Worm (Caenorhabditis elegans) whole organism, L4 larva: Measurements from ENCODE around the gene nasp-1.

ENCODE experiments used
- F44E2.7 ChIP-seq: fragments of 200-800 bp; sonication (Bioruptor generic); IDR thresholded peaks from 2 replicates; pipeline ENCODE4 v2.1.2; 2022; ENCODE audit warnings: missing genetic modification characterization, missing compliant biosample characterization
- F49E8.2 ChIP-seq: sonication (generic microtip); optimal IDR thresholded peaks from 2 replicates; lab custom pipeline; 2016; ENCODE audit warnings: missing compliant biosample characterization, mild to moderate bottlenecking, missing genetic modification characterization, borderline replicate concordance
- Y75B8A.6 ChIP-seq: fragments of 200-800 bp; sonication (Bioruptor generic); IDR thresholded peaks from 2 replicates; pipeline ENCODE4 v1.3.6; 2022; ENCODE audit warnings: missing genetic modification reagents, missing genetic modification characterization, missing compliant biosample characterization
- ZK337.2 ChIP-seq: fragments of 200-800 bp; sonication (Bioruptor generic); IDR thresholded peaks from 2 replicates; pipeline ENCODE4 v1.3.6; 2022; ENCODE audit warnings: missing genetic modification reagents, missing genetic modification characterization, missing compliant biosample characterization
- aha-1 ChIP-seq: fragments of 150-350 bp; peaks from one replicate; lab custom pipeline; 2014; ENCODE audit warnings: missing biosample characterization, missing genetic modification characterization
- aly-2 ChIP-seq: sonication (generic microtip); optimal IDR thresholded peaks from 2 replicates; lab custom pipeline; 2018; ENCODE audit warnings: missing biosample characterization, missing genetic modification characterization
- ceh-20 ChIP-seq: fragments of 200-800 bp; sonication (Bioruptor generic); IDR thresholded peaks from 2 replicates; pipeline ENCODE4 v1.3.6; 2022; ENCODE audit warnings: missing genetic modification reagents, missing genetic modification characterization, missing compliant biosample characterization
- ceh-62 ChIP-seq: sonication (generic microtip); optimal IDR thresholded peaks from 2 replicates; lab custom pipeline; 2017; ENCODE audit warnings: missing biosample characterization, missing genetic modification characterization
- daf-12 ChIP-seq: fragments of 150-350 bp; optimal IDR thresholded peaks from 2 replicates; lab custom pipeline; 2014; ENCODE audit warnings: missing biosample characterization, missing genetic modification reagents, missing genetic modification characterization
- daf-16 ChIP-seq, 3 experiments: sonication (generic microtip); optimal IDR thresholded peaks; 2 replicates each; lab custom pipeline; 2016 to 2017; ENCODE audit warnings: missing genetic modification characterization in 3 of 3, missing genetic modification reagents in 3 of 3, mild to moderate bottlenecking in 2 of 3, missing compliant biosample characterization in 2 of 3, missing biosample characterization in 1 of 3, moderate library complexity in 1 of 3
- daf-19 ChIP-seq: fragments of 200-800 bp; sonication (Bioruptor generic); conservative IDR thresholded peaks from 2 replicates; pipeline ENCODE4 v1.3.6; 2022; ENCODE audit warnings: missing genetic modification characterization, missing compliant biosample characterization
- dpl-1 ChIP-seq: fragments of 150-350 bp; optimal IDR thresholded peaks from 2 replicates; lab custom pipeline; 2014; ENCODE audit warnings: missing biosample characterization, missing genetic modification reagents, missing genetic modification characterization
- dve-1 ChIP-seq: sonication (generic microtip); optimal IDR thresholded peaks from 2 replicates; lab custom pipeline; 2017; ENCODE audit warnings: antibody characterized with exemption, mild to moderate bottlenecking, missing genetic modification characterization, missing compliant biosample characterization; ENCODE audit not compliant: insufficient read depth
- egl-27 ChIP-seq: sonication (generic microtip); optimal IDR thresholded peaks from 3 replicates; lab custom pipeline; 2017; ENCODE audit warnings: missing biosample characterization, missing genetic modification reagents, missing genetic modification characterization
- egl-43 ChIP-seq: fragments of 200-800 bp; sonication (Bioruptor generic); IDR thresholded peaks from 2 replicates; pipeline ENCODE4 v1.3.6; 2022; ENCODE audit warnings: missing genetic modification reagents, missing genetic modification characterization, missing compliant biosample characterization
- gei-8 ChIP-seq: fragments of 200-800 bp; sonication (Bioruptor generic); optimal IDR thresholded peaks from 2 replicates; lab custom pipeline; 2018; ENCODE audit warnings: mild to moderate bottlenecking, missing genetic modification characterization, missing compliant biosample characterization
- hlh-11 ChIP-seq: fragments of 200-800 bp; sonication (Bioruptor generic); optimal IDR thresholded peaks from 2 replicates; lab custom pipeline; 2018; ENCODE audit warnings: mild to moderate bottlenecking, missing genetic modification characterization, missing compliant biosample characterization
- hlh-30 ChIP-seq: sonication (generic microtip); optimal IDR thresholded peaks from 2 replicates; lab custom pipeline; 2017; ENCODE audit warnings: antibody characterized with exemption, mild to moderate bottlenecking, missing genetic modification characterization, missing compliant biosample characterization; ENCODE audit not compliant: insufficient read depth
- hmg-1.1 ChIP-seq: fragments of 200-800 bp; sonication (Bioruptor generic); IDR thresholded peaks from 2 replicates; pipeline ENCODE4 v1.3.6; 2022; ENCODE audit warnings: missing genetic modification reagents, missing genetic modification characterization, missing compliant biosample characterization
- lim-7 ChIP-seq: fragments of 200-800 bp; sonication (Bioruptor generic); IDR thresholded peaks from 2 replicates; pipeline ENCODE4 v1.3.6; 2022; ENCODE audit warnings: missing genetic modification characterization, missing compliant biosample characterization
- lin-13 ChIP-seq: fragments of 150-350 bp; optimal IDR thresholded peaks from 2 replicates; lab custom pipeline; 2014; ENCODE audit warnings: missing biosample characterization, missing genetic modification reagents, missing genetic modification characterization
- lin-15B ChIP-seq: fragments of 150-350 bp; sonication (generic microtip); optimal IDR thresholded peaks from 3 replicates; lab custom pipeline; 2014; ENCODE audit warnings: missing biosample characterization, missing genetic modification characterization
- lin-29 ChIP-seq: fragments of 200-800 bp; sonication (Bioruptor generic); IDR thresholded peaks from 2 replicates; pipeline ENCODE4 v1.3.6; 2022; ENCODE audit warnings: missing genetic modification reagents, missing genetic modification characterization, missing compliant biosample characterization
- lin-39 ChIP-seq: fragments of 150-350 bp; optimal IDR thresholded peaks from 2 replicates; lab custom pipeline; 2014; ENCODE audit warnings: missing biosample characterization, missing genetic modification reagents, missing genetic modification characterization
- madf-5 ChIP-seq, 2 experiments: fragments of 200-800 bp; sonication (Bioruptor generic); IDR thresholded peaks; 2 replicates each; pipeline ENCODE4 v1.3.6; 2022; ENCODE audit warnings: missing compliant biosample characterization in 2 of 2, missing genetic modification characterization in 2 of 2
- mep-1 ChIP-seq: fragments of 150-350 bp; sonication (generic microtip); optimal IDR thresholded peaks from 3 replicates; lab custom pipeline; 2014; ENCODE audit warnings: missing biosample characterization, missing genetic modification characterization
- mes-2 ChIP-seq: sonication (generic microtip); optimal IDR thresholded peaks from 2 replicates; lab custom pipeline; 2016; ENCODE audit warnings: missing genotype, mild to moderate bottlenecking, missing genetic modification characterization, missing compliant biosample characterization; ENCODE audit not compliant: poor library complexity, severe bottlenecking
- mxl-2 ChIP-seq: fragments of 200-800 bp; sonication (Bioruptor generic); conservative IDR thresholded peaks from 2 replicates; pipeline ENCODE4 v1.3.6; 2022; ENCODE audit warnings: missing genetic modification reagents, missing genetic modification characterization, missing compliant biosample characterization
- nhr-10 ChIP-seq: fragments of 150-350 bp; optimal IDR thresholded peaks from 2 replicates; lab custom pipeline; 2014; ENCODE audit warnings: missing biosample characterization, missing genetic modification characterization
- nhr-11 ChIP-seq: fragments of 150-350 bp; optimal IDR thresholded peaks from 2 replicates; lab custom pipeline; 2014; ENCODE audit warnings: missing biosample characterization, missing genetic modification characterization
- nhr-111 ChIP-seq: fragments of 200-800 bp; sonication (Bioruptor generic); optimal IDR thresholded peaks from 2 replicates; lab custom pipeline; 2018; ENCODE audit warnings: mild to moderate bottlenecking, missing genetic modification characterization, missing compliant biosample characterization
- nhr-237 ChIP-seq: sonication (generic microtip); optimal IDR thresholded peaks from 2 replicates; lab custom pipeline; 2017; ENCODE audit warnings: missing biosample characterization, missing genetic modification characterization
- nhr-41 ChIP-seq: fragments of 200-800 bp; sonication (Bioruptor generic); IDR thresholded peaks from 2 replicates; pipeline ENCODE4 v1.3.6; 2022; ENCODE audit warnings: missing genetic modification reagents, missing genetic modification characterization, missing compliant biosample characterization
- nhr-48 ChIP-seq: sonication (generic microtip); optimal IDR thresholded peaks from 2 replicates; lab custom pipeline; 2016; ENCODE audit warnings: mild to moderate bottlenecking, missing genetic modification characterization, missing compliant biosample characterization
- nhr-6 ChIP-seq: fragments of 150-350 bp; optimal IDR thresholded peaks from 2 replicates; lab custom pipeline; 2014; ENCODE audit warnings: missing biosample characterization, missing genetic modification characterization
- nhr-76 ChIP-seq: fragments of 150-350 bp; optimal IDR thresholded peaks from 2 replicates; lab custom pipeline; 2014; ENCODE audit warnings: missing biosample characterization, missing genetic modification characterization
- pha-4 ChIP-seq, 2 experiments: fragments of 150-350 bp in 1 of 2; fragments of 200-800 bp in 1 of 2; sonication (Bioruptor generic) in 1 of 2; IDR thresholded peaks in 1 of 2; optimal IDR thresholded peaks in 1 of 2; 2 replicates each; pipeline versions ENCODE4 v1.3.6 to Lab custom; 2014 to 2022; ENCODE audit warnings: missing genetic modification characterization in 2 of 2, missing genetic modification reagents in 2 of 2, missing biosample characterization in 1 of 2, missing compliant biosample characterization in 1 of 2
- php-3 ChIP-seq: fragments of 200-800 bp; sonication (Bioruptor generic); IDR thresholded peaks from 2 replicates; pipeline ENCODE4 v1.3.6; 2022; ENCODE audit warnings: missing genetic modification reagents, missing genetic modification characterization, missing compliant biosample characterization
- saeg-2 ChIP-seq: fragments of 200-800 bp; sonication (Bioruptor generic); IDR thresholded peaks from 2 replicates; pipeline ENCODE4 v1.3.6; 2022; ENCODE audit warnings: missing genetic modification reagents, missing genetic modification characterization, missing compliant biosample characterization
- sdz-12 ChIP-seq: fragments of 200-800 bp; sonication (Bioruptor generic); optimal IDR thresholded peaks from 2 replicates; lab custom pipeline; 2018; ENCODE audit warnings: mild to moderate bottlenecking, missing genetic modification characterization, missing compliant biosample characterization
- set-16 ChIP-seq: fragments of 200-800 bp; sonication (Bioruptor generic); IDR thresholded peaks from 2 replicates; pipeline ENCODE4 v1.3.6; 2022; ENCODE audit warnings: missing genetic modification reagents, missing genetic modification characterization, missing compliant biosample characterization
- skn-1 ChIP-seq: fragments of 150-350 bp; optimal IDR thresholded peaks from 2 replicates; lab custom pipeline; 2014; ENCODE audit warnings: missing biosample characterization, missing genetic modification characterization
- snpc-1.2 ChIP-seq: fragments of 200-800 bp; sonication (Bioruptor generic); IDR thresholded peaks from 2 replicates; pipeline ENCODE4 v1.3.6; 2022; ENCODE audit warnings: missing genetic modification reagents, missing genetic modification characterization, missing compliant biosample characterization
- snpc-4 ChIP-seq: fragments of 150-350 bp; optimal IDR thresholded peaks from 2 replicates; lab custom pipeline; 2014; ENCODE audit warnings: missing biosample characterization, missing genetic modification characterization
- spr-1 ChIP-seq: sonication (generic microtip); optimal IDR thresholded peaks from 2 replicates; lab custom pipeline; 2016; ENCODE audit warnings: mild to moderate bottlenecking, missing genetic modification characterization, missing compliant biosample characterization
- tag-97 ChIP-seq: fragments of 200-800 bp; sonication (Bioruptor generic); IDR thresholded peaks from 2 replicates; pipeline ENCODE4 v1.3.6; 2022; ENCODE audit warnings: missing genetic modification characterization, missing compliant biosample characterization
- unc-130 ChIP-seq: sonication (generic microtip); optimal IDR thresholded peaks from 2 replicates; lab custom pipeline; 2016; ENCODE audit warnings: missing genetic modification reagents, missing genetic modification characterization, missing compliant biosample characterization
- unc-39 ChIP-seq: sonication (generic microtip); optimal IDR thresholded peaks from 2 replicates; lab custom pipeline; 2017; ENCODE audit warnings: missing biosample characterization, missing genetic modification characterization
- zag-1 ChIP-seq: fragments of 150-350 bp; optimal IDR thresholded peaks from 2 replicates; lab custom pipeline; 2014; ENCODE audit warnings: missing biosample characterization, missing genetic modification characterization
- zfp-2 ChIP-seq: sonication (generic microtip); optimal IDR thresholded peaks from 2 replicates; lab custom pipeline; 2016; ENCODE audit warnings: mild to moderate bottlenecking, missing genetic modification characterization, missing compliant biosample characterization
- zfp-3 ChIP-seq: fragments of 200-800 bp; sonication (Bioruptor generic); conservative IDR thresholded peaks from 2 replicates; pipeline ENCODE4 v1.3.6; 2022; ENCODE audit warnings: missing genetic modification reagents, missing genetic modification characterization, missing compliant biosample characterization

Gene nasp-1

ce11 chrII:11103052-11103451 is 3.4 kb upstream of the nasp-1 start (continued):
- TF ChIP-seq lin-39 (tag; lab: Kevin White, UChicago), result no peak
- TF ChIP-seq mep-1 (tag; lab: Kevin White, UChicago), result peak; percentile 59
- TF ChIP-seq sdz-12, result no peak
- no peak for TF ChIP-seq nhr-111 (GFP tag; lab: Kevin White, UChicago)
- no peak for TF ChIP-seq ceh-62 (tag; lab: Kevin White, UChicago)
- TF ChIP-seq pha-4 (GFP tag; IDR thresholded peaks at IDR 0.05; lab: Robert Waterston, UW), result no peak
- TF ChIP-seq pha-4 (tag; optimal IDR thresholded peaks at IDR 0.05; lab: Kevin White, UChicago), result peak; percentile 66
- no peak for TF ChIP-seq madf-5 (GFP tag; IDR thresholded peaks at IDR 0.05; lab: Robert Waterston, UW)
- TF ChIP-seq gei-8 (GFP tag; lab: Kevin White, UChicago), result no peak
- TF ChIP-seq F49E8.2, result no peak
- no peak for TF ChIP-seq ceh-20 (GFP tag; lab: Robert Waterston, UW)
- no peak for TF ChIP-seq nhr-41 (GFP tag; lab: Robert Waterston, UW)
- no peak for TF ChIP-seq php-3 (GFP tag; lab: Robert Waterston, UW)
- TF ChIP-seq dpl-1, result peak; percentile 73
- TF ChIP-seq nhr-48 (tag; lab: Kevin White, UChicago), result no peak
- peak; percentile 32 for TF ChIP-seq nhr-11 (tag; lab: Kevin White, UChicago)
- no peak for TF ChIP-seq snpc-1.2 (GFP tag; lab: Robert Waterston, UW)
- TF ChIP-seq tag-97, result no peak
- TF ChIP-seq lin-13 (GFP tag; lab: Kevin White, UChicago), result peak; percentile 31
- TF ChIP-seq daf-12, result no peak
- no peak for TF ChIP-seq saeg-2 (GFP tag; lab: Robert Waterston, UW)
- TF ChIP-seq ZK337.2 (GFP tag; lab: Robert Waterston, UW), result no peak
- TF ChIP-seq hmg-1.1 (GFP tag; lab: Robert Waterston, UW), result peak; percentile 37; the same call in 1 of the 2 replicates
- no peak for TF ChIP-seq daf-16 (GFP tag; optimal IDR thresholded peaks at IDR 0.05; lab: Kevin White, UChicago)
- TF ChIP-seq daf-16 (tag; optimal IDR thresholded peaks at IDR 0.05; lab: Kevin White, UChicago), result peak; percentile 59
- no peak for TF ChIP-seq spr-1 (tag; lab: Kevin White, UChicago)
- TF ChIP-seq lin-15B, result no peak
- peak; percentile 81 for TF ChIP-seq hlh-30
- no peak for TF ChIP-seq lin-29
- TF ChIP-seq nhr-10 (tag; lab: Kevin White, UChicago), result no peak
- peak; percentile 83 for TF ChIP-seq aha-1 (tag; lab: Kevin White, UChicago)
- no peak for TF ChIP-seq daf-19 (GFP tag; lab: Robert Waterston, UW)
- peak; percentile 76 for TF ChIP-seq mes-2 (tag; lab: Kevin White, UChicago)
- TF ChIP-seq nhr-237 (tag; lab: Kevin White, UChicago), result no peak
- no peak for TF ChIP-seq nhr-76
- TF ChIP-seq dve-1, result peak; percentile 80
- no peak for TF ChIP-seq set-16 (GFP tag; lab: Robert Waterston, UW)
- no peak for TF ChIP-seq mxl-2 (GFP tag; lab: Robert Waterston, UW)
- TF ChIP-seq nhr-6 (tag; lab: Kevin White, UChicago), result peak; percentile 76
- TF ChIP-seq egl-27 (tag; lab: Kevin White, UChicago), result no peak
- TF ChIP-seq hlh-11 (tag; lab: Kevin White, UChicago), result peak; percentile 98
- TF ChIP-seq skn-1 (tag; lab: Kevin White, UChicago), result no peak
- TF ChIP-seq aly-2 (tag; lab: Kevin White, UChicago), result no peak
- TF ChIP-seq zfp-2 (tag; lab: Kevin White, UChicago), result no peak
- no peak for TF ChIP-seq Y75B8A.6
- TF ChIP-seq zag-1, result no peak
- TF ChIP-seq snpc-4, result no peak
- no peak for TF ChIP-seq unc-130
- no peak for TF ChIP-seq unc-39 (tag; lab: Kevin White, UChicago)
- TF ChIP-seq F44E2.7 (GFP tag; lab: Robert Waterston, UW), result no peak
- no peak for TF ChIP-seq lim-7 (GFP tag; lab: Robert Waterston, UW)
- TF ChIP-seq zfp-3 (GFP tag; lab: Robert Waterston, UW), result no peak
- TF ChIP-seq egl-43 (GFP tag; lab: Robert Waterston, UW), result no peak
